Worm (Caenorhabditis elegans) whole organism, L2 larva: ENCODE data around the gene nhr-87.
A peak's percentile ranks its signal among the peaks of the same experiment; 100 is the strongest.

ENCODE experiments used
- C34F6.9 ChIP-seq: fragments of 150-350 bp; optimal IDR thresholded peaks from 2 replicates; lab custom pipeline; 2014; ENCODE audit warnings: missing biosample characterization, missing genetic modification characterization
- R02D3.7 ChIP-seq: fragments of 150-350 bp; optimal IDR thresholded peaks from 2 replicates; lab custom pipeline; 2014; ENCODE audit warnings: missing biosample characterization, missing genetic modification characterization
- Y55F3AM.14 ChIP-seq: fragments of 200-800 bp; sonication (Bioruptor generic); optimal IDR thresholded peaks from 2 replicates; lab custom pipeline; 2018; ENCODE audit warnings: mild to moderate bottlenecking, missing genetic modification characterization, missing compliant biosample characterization
- ZK546.5 ChIP-seq: sonication (generic microtip); optimal IDR thresholded peaks from 2 replicates; lab custom pipeline; 2017; ENCODE audit warnings: missing biosample characterization, missing genetic modification characterization
- alr-1 ChIP-seq: fragments of 150-350 bp; optimal IDR thresholded peaks from 2 replicates; lab custom pipeline; 2014; ENCODE audit warnings: missing biosample characterization, missing genetic modification characterization
- aly-2 ChIP-seq: fragments of 150-350 bp; optimal IDR thresholded peaks from 2 replicates; lab custom pipeline; 2014; ENCODE audit warnings: missing biosample characterization, missing genetic modification characterization
- ama-1 ChIP-seq: fragments of 150-350 bp; optimal IDR thresholded peaks from 2 replicates; lab custom pipeline; 2018; ENCODE audit warnings: inconsistent platforms
- blmp-1 ChIP-seq: sonication (generic microtip); optimal IDR thresholded peaks from 2 replicates; lab custom pipeline; 2017; ENCODE audit warnings: missing genetic modification characterization, mild to moderate bottlenecking, missing compliant biosample characterization, antibody characterized with exemption, moderate library complexity; ENCODE audit not compliant: insufficient read depth
- ceh-82 ChIP-seq: fragments of 150-350 bp; optimal IDR thresholded peaks from 2 replicates; lab custom pipeline; 2014; ENCODE audit warnings: missing biosample characterization, missing genetic modification characterization
- crh-2 ChIP-seq: sonication (generic microtip); optimal IDR thresholded peaks from 2 replicates; lab custom pipeline; 2017; ENCODE audit warnings: missing biosample characterization, missing genetic modification characterization
- dmd-4 ChIP-seq: sonication (generic microtip); optimal IDR thresholded peaks from 2 replicates; lab custom pipeline; 2017; ENCODE audit warnings: missing biosample characterization, missing genetic modification characterization
- egl-27 ChIP-seq: sonication (generic microtip); optimal IDR thresholded peaks from 3 replicates; lab custom pipeline; 2017; ENCODE audit warnings: missing biosample characterization, missing genetic modification reagents, missing genetic modification characterization
- elt-1 ChIP-seq: fragments of 150-350 bp; optimal IDR thresholded peaks from 2 replicates; lab custom pipeline; 2014; ENCODE audit warnings: missing biosample characterization, missing genetic modification characterization
- elt-3 ChIP-seq: sonication (generic microtip); optimal IDR thresholded peaks from 2 replicates; lab custom pipeline; 2017; ENCODE audit warnings: missing biosample characterization, missing genetic modification characterization
- fos-1 ChIP-seq: fragments of 150-350 bp; optimal IDR thresholded peaks from 2 replicates; lab custom pipeline; 2014; ENCODE audit warnings: missing biosample characterization, missing genetic modification characterization
- gmeb-1 ChIP-seq: fragments of 150-350 bp; optimal IDR thresholded peaks from 2 replicates; lab custom pipeline; 2014; ENCODE audit warnings: missing biosample characterization, missing genetic modification characterization
- lin-11 ChIP-seq: fragments of 150-350 bp; sonication (generic microtip); optimal IDR thresholded peaks from 2 replicates; lab custom pipeline; 2014; ENCODE audit warnings: missing biosample characterization, missing genetic modification characterization, inconsistent platforms, mixed read lengths
- lin-13 ChIP-seq: fragments of 150-350 bp; optimal IDR thresholded peaks from 2 replicates; lab custom pipeline; 2014; ENCODE audit warnings: missing biosample characterization, missing genetic modification reagents, missing genetic modification characterization
- lsy-2 ChIP-seq, 2 experiments: fragments of 150-350 bp in 1 of 2; sonication (generic microtip) in 1 of 2; optimal IDR thresholded peaks; 2 replicates each; lab custom pipeline; 2014 to 2017; ENCODE audit warnings: missing biosample characterization in 2 of 2, missing genetic modification characterization in 2 of 2
- mab-5 ChIP-seq: fragments of 150-350 bp; optimal IDR thresholded peaks from 2 replicates; lab custom pipeline; 2014; ENCODE audit warnings: missing biosample characterization, missing genetic modification characterization
- mbf-1 ChIP-seq: sonication (generic microtip); optimal IDR thresholded peaks from 2 replicates; lab custom pipeline; 2017; ENCODE audit warnings: missing biosample characterization, missing genetic modification characterization
- mdl-1 ChIP-seq, 2 experiments: fragments of 150-350 bp in 1 of 2; sonication (generic microtip) in 1 of 2; optimal IDR thresholded peaks; 2 replicates each; lab custom pipeline; 2017; ENCODE audit warnings: missing biosample characterization in 2 of 2, missing genetic modification characterization in 2 of 2
- nhr-11 ChIP-seq: fragments of 150-350 bp; optimal IDR thresholded peaks from 2 replicates; lab custom pipeline; 2014; ENCODE audit warnings: missing biosample characterization, missing genetic modification characterization
- nhr-12 ChIP-seq: fragments of 150-350 bp; optimal IDR thresholded peaks from 2 replicates; lab custom pipeline; 2014; ENCODE audit warnings: missing biosample characterization, missing genetic modification characterization
- nhr-129 ChIP-seq: fragments of 150-350 bp; optimal IDR thresholded peaks from 2 replicates; lab custom pipeline; 2014; ENCODE audit warnings: missing biosample characterization, missing genetic modification characterization
- nhr-21 ChIP-seq: fragments of 150-350 bp; optimal IDR thresholded peaks from 2 replicates; lab custom pipeline; 2014; ENCODE audit warnings: missing biosample characterization, missing genetic modification characterization
- nhr-23 ChIP-seq: fragments of 150-350 bp; optimal IDR thresholded peaks from 2 replicates; lab custom pipeline; 2014; ENCODE audit warnings: missing biosample characterization, missing genetic modification reagents, missing genetic modification characterization
- nhr-25 ChIP-seq: fragments of 150-350 bp; sonication (generic microtip); optimal IDR thresholded peaks from 3 replicates; lab custom pipeline; 2014; ENCODE audit warnings: missing biosample characterization, missing genetic modification characterization
- nhr-6 ChIP-seq: fragments of 150-350 bp; optimal IDR thresholded peaks from 2 replicates; lab custom pipeline; 2014; ENCODE audit warnings: missing biosample characterization, missing genetic modification characterization
- nhr-77 ChIP-seq: fragments of 150-350 bp; optimal IDR thresholded peaks from 2 replicates; lab custom pipeline; 2014; ENCODE audit warnings: missing biosample characterization, missing genetic modification characterization
- peb-1 ChIP-seq: fragments of 150-350 bp; optimal IDR thresholded peaks from 2 replicates; lab custom pipeline; 2014; ENCODE audit warnings: missing biosample characterization, missing genetic modification characterization
- sem-4 ChIP-seq: fragments of 150-350 bp; optimal IDR thresholded peaks from 2 replicates; lab custom pipeline; 2014; ENCODE audit warnings: missing biosample characterization, missing genetic modification reagents, missing genetic modification characterization
- skn-1 ChIP-seq: sonication (generic microtip); optimal IDR thresholded peaks from 2 replicates; lab custom pipeline; 2017; ENCODE audit warnings: missing biosample characterization, missing genetic modification characterization
- sma-3 ChIP-seq: sonication (generic microtip); optimal IDR thresholded peaks from 2 replicates; lab custom pipeline; 2016; ENCODE audit warnings: missing genetic modification reagents, missing genetic modification characterization, missing compliant biosample characterization
- sma-9 ChIP-seq, 2 experiments: fragments of 150-350 bp in 1 of 2; sonication (generic microtip) in 1 of 2; optimal IDR thresholded peaks; 2 replicates each; lab custom pipeline; 2014 to 2016; ENCODE audit warnings: missing genetic modification characterization in 2 of 2, mild to moderate bottlenecking in 1 of 2, missing biosample characterization in 1 of 2, missing compliant biosample characterization in 1 of 2, missing genetic modification reagents in 1 of 2, moderate library complexity in 1 of 2
- snpc-4 ChIP-seq: fragments of 150-350 bp; optimal IDR thresholded peaks from 2 replicates; lab custom pipeline; 2014; ENCODE audit warnings: missing biosample characterization, missing genetic modification characterization
- unc-55 ChIP-seq: fragments of 150-350 bp; sonication (generic microtip); optimal IDR thresholded peaks from 3 replicates; lab custom pipeline; 2014; ENCODE audit warnings: missing biosample characterization, missing genetic modification reagents, missing genetic modification characterization
- unc-62 ChIP-seq: fragments of 150-350 bp; optimal IDR thresholded peaks from 2 replicates; lab custom pipeline; 2014; ENCODE audit warnings: missing biosample characterization, missing genetic modification reagents, missing genetic modification characterization
- ztf-1 ChIP-seq: fragments of 200-800 bp; sonication (Bioruptor generic); conservative IDR thresholded peaks from 2 replicates; pipeline ENCODE4 v1.3.6; 2022; ENCODE audit warnings: missing genetic modification characterization, missing compliant biosample characterization
- ztf-4 ChIP-seq: fragments of 150-350 bp; optimal IDR thresholded peaks from 2 replicates; lab custom pipeline; 2014; ENCODE audit warnings: missing biosample characterization, missing genetic modification characterization

Gene nhr-87

DNA sequence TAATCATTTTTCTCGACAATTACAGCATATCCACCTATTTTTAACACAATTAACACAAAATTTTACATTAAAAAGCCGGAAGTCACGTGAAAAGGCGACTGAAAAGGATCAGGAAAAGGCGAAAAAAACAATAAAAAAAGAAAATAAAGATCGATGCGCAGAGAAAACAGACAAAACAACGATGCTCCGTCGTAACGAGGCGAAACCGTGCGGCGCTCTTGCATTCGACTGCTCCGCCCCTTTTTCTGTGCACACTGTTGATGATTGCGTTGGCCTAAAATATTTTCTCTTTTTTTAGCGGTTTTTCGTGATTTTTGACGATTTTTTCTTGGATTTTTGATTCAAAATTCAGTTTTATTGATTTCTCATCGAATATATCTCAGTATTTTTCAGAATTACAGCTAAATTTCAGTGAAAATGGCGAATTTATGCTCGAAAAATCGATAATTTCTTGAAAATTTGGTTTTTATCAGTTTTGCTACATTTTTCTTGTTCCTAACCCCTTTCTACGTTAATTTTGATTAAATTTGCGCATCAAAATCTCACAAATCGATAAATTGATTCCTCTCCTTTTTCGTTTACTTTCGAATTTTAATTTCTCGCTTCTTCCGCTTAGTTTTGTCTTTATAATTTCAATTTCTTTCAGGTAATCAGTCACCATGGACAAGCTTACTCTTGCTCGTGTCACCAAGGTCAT, 35.4 kb downstream of the nhr-87 start, which contains the start of gene rps-28 (continued):
- TF ChIP-seq R02D3.7 (tag; lab: Kevin White, UChicago), result peak; percentile 41
- no peak for TF ChIP-seq alr-1
- no peak for TF ChIP-seq elt-1
- peak; percentile 98 for TF ChIP-seq nhr-129
- TF ChIP-seq unc-55, result peak; percentile 99
- TF ChIP-seq dmd-4, result no peak
- no peak for TF ChIP-seq mbf-1 (tag; lab: Kevin White, UChicago)
- peak; percentile 93 for TF ChIP-seq gmeb-1 (tag; lab: Kevin White, UChicago)
- TF ChIP-seq lin-11 (tag; lab: Kevin White, UChicago), result peak; percentile 97
- peak; percentile 98 for TF ChIP-seq crh-2 (tag; lab: Kevin White, UChicago)
- TF ChIP-seq nhr-21 (tag; lab: Kevin White, UChicago), result peak; percentile 94
- TF ChIP-seq nhr-11 (tag; lab: Kevin White, UChicago), result peak; percentile 58
- peak; percentile 95 for TF ChIP-seq sem-4 (tag; lab: Kevin White, UChicago)
- TF ChIP-seq unc-62, result no peak
- peak; percentile 98 for TF ChIP-seq lin-13 (GFP tag; lab: Kevin White, UChicago)
- TF ChIP-seq nhr-25, result peak; percentile 97
- peak; percentile 79 for TF ChIP-seq ama-1
- TF ChIP-seq peb-1 (tag; lab: Kevin White, UChicago), result no peak
- TF ChIP-seq ZK546.5 (tag; lab: Kevin White, UChicago), result peak; percentile 79

DNA sequence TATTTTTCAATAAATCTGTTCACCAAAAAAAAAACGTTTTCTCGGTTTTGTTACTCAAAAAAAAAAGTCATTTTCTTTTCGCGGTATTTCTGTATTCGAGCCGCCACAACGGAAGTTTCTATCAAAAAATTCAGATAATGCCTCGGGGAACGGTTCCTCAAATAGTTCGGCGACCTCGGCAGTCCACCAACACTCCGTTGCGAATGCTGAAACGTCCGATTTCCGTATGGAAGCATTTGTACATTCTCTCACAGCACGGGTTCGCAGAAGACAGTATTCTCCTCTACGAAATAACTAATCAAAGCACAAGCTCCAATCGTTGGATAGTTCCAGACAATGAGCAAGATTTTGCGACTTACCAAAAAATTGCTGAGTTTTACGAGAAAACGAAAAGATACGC, 36.1 kb downstream of the nhr-87 start, which contains the start of gene Y41D4B.4:
Gene Y41D4B.4, plus strand, starts transcription at position 133 of the 400 bp plus-strand sequence.
- TF ChIP-seq egl-27, result no peak
- no peak for TF ChIP-seq nhr-6
- no peak for TF ChIP-seq dmd-4
- no peak for TF ChIP-seq skn-1 (tag; lab: Kevin White, UChicago)
- no peak for TF ChIP-seq lsy-2 (tag; optimal IDR thresholded peaks at IDR 0.05; lab: Kevin White, UChicago)
- no peak for TF ChIP-seq crh-2 (tag; lab: Kevin White, UChicago)
- TF ChIP-seq fos-1 (tag; lab: Kevin White, UChicago), result no peak
- no peak for TF ChIP-seq blmp-1 (tag; lab: Kevin White, UChicago)
- no peak for TF ChIP-seq nhr-11 (tag; lab: Kevin White, UChicago)
- no peak for TF ChIP-seq aly-2
- TF ChIP-seq elt-3, result no peak
- no peak for TF ChIP-seq mab-5 (tag; lab: Kevin White, UChicago)
- no peak for TF ChIP-seq nhr-77

DNA sequence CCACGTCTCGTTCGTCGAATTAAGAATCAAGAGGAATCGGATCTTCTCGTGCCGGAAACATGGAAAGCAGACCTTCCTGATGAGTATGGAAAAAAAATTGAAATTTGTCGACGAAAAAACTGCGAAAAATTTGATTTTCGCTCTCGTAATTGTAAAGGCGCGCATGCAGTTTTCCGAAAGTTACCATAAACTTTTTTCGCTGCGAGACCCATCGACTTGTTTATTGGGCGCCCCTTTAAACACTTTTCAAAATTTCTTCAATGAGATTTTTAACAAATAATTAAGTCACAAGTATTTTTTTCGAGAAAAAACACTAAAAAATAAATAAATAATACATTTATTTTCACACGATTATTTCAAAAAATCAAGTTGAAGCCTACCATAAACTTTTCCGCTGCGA, 36.9 kb downstream of the nhr-87 start:
- TF ChIP-seq mdl-1 (tag; optimal IDR thresholded peaks at IDR 0.05; lab: Kevin White, UChicago), result no peak
- TF ChIP-seq C34F6.9 (tag; lab: Kevin White, UChicago), result no peak
- no peak for TF ChIP-seq snpc-4 (tag; lab: Kevin White, UChicago)
- TF ChIP-seq sem-4 (tag; lab: Kevin White, UChicago), result no peak
- no peak for TF ChIP-seq nhr-77
- no peak for TF ChIP-seq mbf-1 (tag; lab: Kevin White, UChicago)
- no peak for TF ChIP-seq ztf-4 (tag; lab: Kevin White, UChicago)
- no peak for TF ChIP-seq nhr-25
- no peak for TF ChIP-seq aly-2
- no peak for TF ChIP-seq blmp-1 (tag; lab: Kevin White, UChicago)
- TF ChIP-seq unc-55, result no peak
- no peak for TF ChIP-seq ZK546.5 (tag; lab: Kevin White, UChicago)
- TF ChIP-seq nhr-12 (tag; lab: Kevin White, UChicago), result no peak
- TF ChIP-seq ztf-1 (GFP tag; lab: Robert Waterston, UW), result no peak
- no peak for TF ChIP-seq lin-11 (tag; lab: Kevin White, UChicago)
- no peak for TF ChIP-seq lsy-2 (tag; optimal IDR thresholded peaks at IDR 0.05; lab: Kevin White, UChicago)

DNA sequence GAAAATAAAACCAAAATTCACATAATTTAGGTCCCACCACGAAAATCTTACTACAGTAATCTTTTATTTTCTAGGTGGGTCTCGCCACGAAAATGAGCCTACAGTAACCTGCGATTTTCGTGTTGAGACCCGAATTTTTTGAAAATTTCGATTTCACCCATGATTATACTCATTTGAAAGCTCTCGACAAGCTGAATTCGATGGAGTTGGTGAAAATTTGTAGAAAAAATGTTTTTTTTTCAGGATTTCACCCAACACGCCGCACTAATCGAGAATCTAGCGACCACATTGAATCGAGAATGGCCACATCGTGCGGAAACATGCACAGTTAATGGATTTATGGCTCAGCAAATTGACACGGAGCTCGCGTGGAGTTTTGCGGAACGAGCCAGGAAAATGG, 39.0 kb downstream of the nhr-87 start:
- TF ChIP-seq dmd-4 (no peak), mab-5 (tag; lab: Kevin White, UChicago) (no peak), nhr-77 (no peak), alr-1 (no peak), sma-3 (no peak), elt-1 (no peak), nhr-6 (no peak), unc-55 (no peak), mbf-1 (tag; lab: Kevin White, UChicago) (no peak), ceh-82 (no peak), sma-9 (GFP tag; optimal IDR thresholded peaks at IDR 0.05; lab: Kevin White, UChicago) (no peak), sma-9 (tag; optimal IDR thresholded peaks at IDR 0.05; lab: Kevin White, UChicago) (no peak), nhr-23 (tag; lab: Kevin White, UChicago) (no peak), ztf-1 (GFP tag; lab: Robert Waterston, UW) (no peak), Y55F3AM.14 (no peak), ZK546.5 (tag; lab: Kevin White, UChicago) (no peak), nhr-129 (no peak), peb-1 (tag; lab: Kevin White, UChicago) (no peak), skn-1 (tag; lab: Kevin White, UChicago) (no peak), egl-27 (no peak)
- TF ChIP-seq, all 48 proteins: peak for 0
